Worm (Caenorhabditis elegans) whole organism, late embryonic: ENCODE data around the gene F46C8.8.

Source experiments
- C08G9.2 ChIP-seq: sonication (generic microtip); optimal IDR thresholded peaks from 2 replicates; lab custom pipeline; 2016; ENCODE audit warnings: mild to moderate bottlenecking, missing genetic modification characterization, moderate library complexity, missing compliant biosample characterization
- F13H6.1 ChIP-seq: sonication (generic microtip); optimal IDR thresholded peaks from 2 replicates; lab custom pipeline; 2016; ENCODE audit warnings: missing genetic modification characterization, missing compliant biosample characterization
- T23F11.4 ChIP-seq: fragments of 200-800 bp; sonication (Bioruptor generic); optimal IDR thresholded peaks from 2 replicates; lab custom pipeline; 2018; ENCODE audit warnings: mild to moderate bottlenecking, missing genetic modification characterization, missing compliant biosample characterization
- Y22D7AL.16 ChIP-seq: sonication (generic microtip); optimal IDR thresholded peaks from 2 replicates; lab custom pipeline; 2016; ENCODE audit warnings: missing genetic modification characterization, missing compliant biosample characterization
- ceh-18 ChIP-seq: sonication (generic microtip); optimal IDR thresholded peaks from 2 replicates; lab custom pipeline; 2016; ENCODE audit warnings: missing genetic modification characterization, missing compliant biosample characterization
- ceh-22 ChIP-seq: sonication (generic microtip); optimal IDR thresholded peaks from 2 replicates; lab custom pipeline; 2017; ENCODE audit warnings: missing biosample characterization, missing genetic modification characterization
- ceh-24 ChIP-seq: sonication (generic microtip); optimal IDR thresholded peaks from 2 replicates; lab custom pipeline; 2016; ENCODE audit warnings: mild to moderate bottlenecking, missing genetic modification characterization, missing compliant biosample characterization
- ceh-9 ChIP-seq: sonication (generic microtip); optimal IDR thresholded peaks from 2 replicates; lab custom pipeline; 2016; ENCODE audit warnings: mild to moderate bottlenecking, missing genetic modification characterization, inconsistent platforms, missing compliant biosample characterization
- che-1 ChIP-seq: sonication (generic microtip); optimal IDR thresholded peaks from 2 replicates; lab custom pipeline; 2016; ENCODE audit warnings: mild to moderate bottlenecking, missing genetic modification characterization, missing compliant biosample characterization
- dmd-4 ChIP-seq: sonication (generic microtip); optimal IDR thresholded peaks from 2 replicates; lab custom pipeline; 2016; ENCODE audit warnings: borderline replicate concordance, missing genetic modification characterization, missing compliant biosample characterization
- elt-2 ChIP-seq: sonication (generic microtip); optimal IDR thresholded peaks from 2 replicates; lab custom pipeline; 2016; ENCODE audit warnings: missing genetic modification reagents, missing genetic modification characterization, missing compliant biosample characterization
- elt-4 ChIP-seq: sonication (generic microtip); optimal IDR thresholded peaks from 2 replicates; lab custom pipeline; 2016; ENCODE audit warnings: missing genetic modification characterization, missing compliant biosample characterization
- gmeb-2 ChIP-seq: sonication (generic microtip); optimal IDR thresholded peaks from 2 replicates; lab custom pipeline; 2016; ENCODE audit warnings: missing genetic modification characterization, inconsistent platforms, missing compliant biosample characterization
- hlh-15 ChIP-seq: sonication (generic microtip); optimal IDR thresholded peaks from 2 replicates; lab custom pipeline; 2016; ENCODE audit warnings: missing genetic modification characterization, missing compliant biosample characterization
- lim-6 ChIP-seq: sonication (generic microtip); optimal IDR thresholded peaks from 2 replicates; lab custom pipeline; 2016; ENCODE audit warnings: missing genetic modification characterization, missing compliant biosample characterization
- nhr-232 ChIP-seq: sonication (generic microtip); optimal IDR thresholded peaks from 2 replicates; lab custom pipeline; 2016; ENCODE audit warnings: missing genetic modification characterization, missing compliant biosample characterization
- pqm-1 ChIP-seq: sonication (generic microtip); optimal IDR thresholded peaks from 2 replicates; lab custom pipeline; 2016; ENCODE audit warnings: missing genetic modification characterization, missing compliant biosample characterization
- rnt-1 ChIP-seq: sonication (generic microtip); optimal IDR thresholded peaks from 2 replicates; lab custom pipeline; 2016; ENCODE audit warnings: missing genetic modification characterization, missing compliant biosample characterization
- sox-4 ChIP-seq: sonication (generic microtip); optimal IDR thresholded peaks from 2 replicates; lab custom pipeline; 2017; ENCODE audit warnings: mild to moderate bottlenecking, missing genetic modification characterization, inconsistent platforms, missing compliant biosample characterization
- tbx-7 ChIP-seq: sonication (generic microtip); optimal IDR thresholded peaks from 2 replicates; lab custom pipeline; 2016; ENCODE audit warnings: missing genotype, missing genetic modification characterization, missing compliant biosample characterization
- unc-42 ChIP-seq: sonication (generic microtip); optimal IDR thresholded peaks from 2 replicates; lab custom pipeline; 2016; ENCODE audit warnings: missing genotype, missing genetic modification characterization, missing compliant biosample characterization
- unc-55 ChIP-seq: sonication (generic microtip); optimal IDR thresholded peaks from 2 replicates; lab custom pipeline; 2017; ENCODE audit warnings: missing biosample characterization, missing genetic modification reagents, missing genetic modification characterization
- zip-5 ChIP-seq: sonication (generic microtip); optimal IDR thresholded peaks from 2 replicates; lab custom pipeline; 2016; ENCODE audit warnings: missing genetic modification characterization, missing compliant biosample characterization

The F46C8.8 gene

DNA sequence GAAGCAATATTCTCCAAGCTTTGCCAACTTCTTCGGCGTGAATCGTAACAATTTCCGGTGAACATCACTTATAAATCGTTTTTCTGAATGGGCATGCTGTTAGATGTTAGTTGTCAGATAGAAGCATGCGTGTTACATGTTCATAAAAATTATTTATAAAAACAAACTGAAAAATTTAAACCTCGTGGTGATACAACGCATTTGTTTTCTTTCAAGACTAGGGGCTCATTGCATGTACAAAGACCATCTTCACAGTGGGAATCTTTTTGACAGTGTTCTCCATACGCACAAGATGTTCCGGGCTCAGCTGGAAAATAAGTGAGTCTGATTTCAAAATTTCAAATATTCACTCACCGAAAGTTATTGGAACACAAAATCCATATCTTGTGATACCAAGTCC is 41.5 kb downstream of the F46C8.8 start:
- TF ChIP-seq elt-4 (tag; lab: Kevin White, UChicago) (no peak), tbx-7 (no peak), gmeb-2 (tag; lab: Kevin White, UChicago) (no peak), dmd-4 (tag; lab: Kevin White, UChicago) (no peak), lim-6 (tag; lab: Kevin White, UChicago) (no peak)

DNA sequence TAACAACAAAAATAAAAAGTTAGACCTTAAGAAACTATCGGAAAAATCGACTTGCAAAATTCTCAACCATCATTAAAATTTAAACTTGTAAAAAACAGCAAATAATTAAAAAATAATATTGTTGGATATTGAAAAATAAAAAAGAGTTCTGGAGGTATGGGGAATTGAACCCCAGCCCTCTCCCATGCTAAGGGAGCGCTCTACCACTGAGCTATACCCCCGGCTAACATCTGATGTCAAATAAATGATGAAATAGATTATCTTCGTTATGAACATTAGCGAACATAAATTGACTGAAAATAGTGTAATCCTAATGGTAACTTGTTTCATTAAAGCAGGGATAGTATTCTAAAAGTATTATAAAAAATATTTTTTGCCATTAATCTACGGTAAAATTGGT is 47.1 kb downstream of the F46C8.8 start:
- TF ChIP-seq ceh-18 (no peak), rnt-1 (tag; lab: Kevin White, UChicago) (no peak), unc-42 (tag; lab: Kevin White, UChicago) (no peak), ceh-22 (tag; lab: Kevin White, UChicago) (no peak), che-1 (no peak), ceh-24 (tag; lab: Kevin White, UChicago) (no peak), nhr-232 (no peak), Y22D7AL.16 (tag; lab: Kevin White, UChicago) (no peak), F13H6.1 (tag; lab: Kevin White, UChicago) (no peak), pqm-1 (tag; lab: Kevin White, UChicago) (no peak), dmd-4 (tag; lab: Kevin White, UChicago) (no peak), hlh-15 (tag; lab: Kevin White, UChicago) (no peak), C08G9.2 (tag; lab: Kevin White, UChicago) (no peak), T23F11.4 (GFP tag; lab: Kevin White, UChicago) (no peak), lim-6 (tag; lab: Kevin White, UChicago) (no peak), tbx-7 (no peak), elt-2 (tag; lab: Kevin White, UChicago) (no peak), ceh-9 (no peak), unc-55 (GFP tag; lab: Kevin White, UChicago) (no peak)

DNA sequence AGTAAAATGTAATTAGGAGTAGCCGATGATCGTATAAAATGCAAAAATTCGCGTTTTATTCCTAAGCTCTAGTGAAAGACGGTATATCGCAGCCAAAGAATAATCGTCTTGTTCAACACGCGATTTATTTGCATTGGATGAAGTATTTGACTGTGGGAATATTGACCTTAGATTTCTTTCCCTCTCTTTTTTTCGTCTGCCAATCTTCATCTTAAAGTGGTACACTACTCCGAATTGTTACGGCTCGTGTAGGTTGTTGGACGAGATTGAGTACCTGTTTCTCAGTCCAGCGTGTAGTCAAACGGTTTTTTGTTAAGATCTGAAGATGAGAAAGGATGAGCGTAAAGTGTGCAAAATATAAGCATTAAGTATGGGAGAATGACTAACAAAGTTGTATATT is 47.7 kb downstream of the F46C8.8 start, which contains the start of gene lgc-11:
lgc-11 (minus strand) TSS at position 101 of the 400 bp plus-strand sequence.
- no peak for TF ChIP-seq sox-4 (tag; lab: Kevin White, UChicago)
- no peak for TF ChIP-seq ceh-22 (tag; lab: Kevin White, UChicago)

DNA sequence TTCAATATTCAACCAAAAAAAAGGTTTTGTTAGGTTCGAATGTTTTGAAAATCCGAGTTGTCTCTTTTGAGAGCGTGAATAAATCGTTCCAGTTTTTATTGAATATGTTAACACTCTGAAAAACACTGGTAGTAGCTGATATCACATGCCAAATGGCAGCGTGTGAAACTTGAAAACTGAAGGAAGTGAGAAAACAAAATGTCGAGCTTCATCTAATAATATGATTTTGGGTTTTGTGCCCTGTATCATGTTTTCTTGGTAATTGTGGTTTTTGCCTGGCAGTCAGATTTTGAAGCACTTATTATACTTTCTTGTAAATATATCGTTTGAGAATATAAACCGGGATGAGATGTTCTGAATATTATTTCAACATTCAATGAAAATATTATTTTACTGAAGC is 51.4 kb downstream of the F46C8.8 start, which contains the start of gene F48E3.6:
F48E3.6 (minus strand) TSS at position 101 of the 400 bp plus-strand sequence.
- no peak for TF ChIP-seq zip-5
